Worm (Caenorhabditis elegans): ENCODE results near the gene C05C8.5.

C05C8.5 gene

ce11 chrV:7220973-7221519, 13.6 kb downstream of the C05C8.5 start, which contains the start of the genes C13F10.8, C13F10.6 and kxd-1:
Gene C13F10.8, minus strand, starts transcription at chrV:7221023.
Gene C13F10.6, minus strand, starts transcription at chrV:7221039.
Gene kxd-1, plus strand, starts transcription at chrV:7221469.
- TF ChIP-seq lin-38 (GFP tag; IDR thresholded peaks at IDR 0.05) (0 out of 2 replicates have a peak, but pooled peaks have one; percentile 15), tra-1 (GFP tag; IDR thresholded peaks at IDR 0.05) (no peak), unc-62 (GFP tag; optimal IDR thresholded peaks at IDR 0.05 in 1 of 2) (peak in 1 of 2 experiments; percentile 32), unc-62 (tag; optimal IDR thresholded peaks at IDR 0.05) (no peak), hlh-30 (tag; optimal IDR thresholded peaks at IDR 0.05; ENCODE audit: insufficient read depth) (peak; percentile 36), F10B5.3 (tag; optimal IDR thresholded peaks at IDR 0.05) (no peak), hmg-1.1 (GFP tag; IDR thresholded peaks at IDR 0.05) (peak; percentile 35; the same call in 1 of the 2 replicates), nhr-111 (GFP tag; optimal IDR thresholded peaks at IDR 0.05) (no peak), hlh-11 (tag; optimal IDR thresholded peaks at IDR 0.05) (peak; percentile 4), nhr-6 (tag; optimal IDR thresholded peaks at IDR 0.05) (peak; percentile 37), dpl-1 (GFP tag; optimal IDR thresholded peaks at IDR 0.05) (peak; percentile 5), lsy-2 (tag; optimal IDR thresholded peaks at IDR 0.05) (peak in 1 of 2 experiments; percentile 35), zfp-3 (GFP tag; conservative IDR thresholded peaks at IDR 0.05) (no peak), aha-1 (tag) (no peak), lir-3 (tag; optimal IDR thresholded peaks at IDR 0.05) (no peak), zip-2 (tag; optimal IDR thresholded peaks at IDR 0.05) (no peak)

DNA sequence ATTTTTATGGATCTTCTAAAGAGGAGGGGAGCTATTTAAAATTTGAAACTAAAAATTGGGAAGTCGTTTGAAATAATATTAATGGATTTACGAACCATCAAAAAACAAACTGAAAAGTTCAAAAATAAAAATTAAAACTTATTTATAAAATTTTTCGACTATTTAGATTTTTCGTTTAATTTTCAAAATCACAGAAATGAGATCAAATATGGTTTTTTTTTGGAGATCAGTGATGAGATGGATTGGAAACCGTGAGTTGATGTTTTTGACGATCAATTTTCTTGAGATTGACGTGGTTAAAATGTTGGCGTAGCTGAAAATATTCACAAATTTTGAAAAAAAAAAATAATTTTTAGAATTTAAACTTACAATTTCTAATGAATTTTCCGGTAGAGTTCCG, 15.6 kb downstream of the C05C8.5 start, which contains the start of gene C13F10.5:
C13F10.5 (minus strand) TSS at position 101 of the 400 bp plus-strand sequence.
- TF ChIP-seq zag-1 (tag; optimal IDR thresholded peaks at IDR 0.05) (no peak), aha-1 (tag) (peak; percentile 42)

DNA sequence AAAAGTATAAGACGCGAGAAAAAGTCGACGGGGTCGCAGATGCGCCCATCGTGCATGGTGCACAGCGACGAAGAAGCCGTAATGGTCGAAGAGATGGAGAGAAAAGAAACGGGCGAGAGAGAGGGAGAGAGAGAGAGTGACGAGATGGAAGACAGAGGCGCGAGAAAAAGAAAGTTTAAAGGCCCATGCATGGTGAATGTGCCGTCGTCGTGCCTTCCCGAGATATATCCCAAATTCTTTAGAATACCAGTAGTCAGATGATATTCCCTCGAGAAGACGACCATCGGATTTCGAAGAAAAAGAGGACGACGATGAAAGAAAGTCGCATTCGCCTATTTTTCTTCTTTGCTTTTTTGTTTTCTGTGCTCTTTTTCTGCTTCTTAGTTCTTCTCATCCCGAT, 18.6 kb downstream of the C05C8.5 start:
- TF ChIP-seq pha-4 (GFP tag; IDR thresholded peaks at IDR 0.05) (no peak), pha-4 (tag; optimal IDR thresholded peaks at IDR 0.05) (no peak), unc-62 (GFP tag; optimal IDR thresholded peaks at IDR 0.05 in 1 of 2) (peak in 1 of 2 experiments; percentile 72), unc-62 (tag; optimal IDR thresholded peaks at IDR 0.05) (no peak), madf-9 (GFP tag; conservative IDR thresholded peaks at IDR 0.05) (no peak), egl-43 (GFP tag; IDR thresholded peaks at IDR 0.05) (no peak), ces-1 (GFP tag; optimal IDR thresholded peaks at IDR 0.05) (no peak), zfp-3 (GFP tag; conservative IDR thresholded peaks at IDR 0.05) (no peak), dmd-8 (GFP tag; IDR thresholded peaks at IDR 0.05) (no peak), rbr-2 (tag; optimal IDR thresholded peaks at IDR 0.05) (peak; percentile 27), mep-1 (tag; optimal IDR thresholded peaks at IDR 0.05) (peak; percentile 15), hlh-30 (tag; optimal IDR thresholded peaks at IDR 0.05; ENCODE audit: insufficient read depth) (peak; percentile 59), dmd-9 (GFP tag; IDR thresholded peaks at IDR 0.05) (no peak), lin-39 (tag; optimal IDR thresholded peaks at IDR 0.05) (no peak), lsy-2 (tag; optimal IDR thresholded peaks at IDR 0.05) (peak in 1 of 2 experiments; percentile 3), zfp-2 (tag; optimal IDR thresholded peaks at IDR 0.05) (no peak), T20F7.1 (GFP tag; optimal IDR thresholded peaks at IDR 0.05) (no peak), set-16 (GFP tag; IDR thresholded peaks at IDR 0.05) (peak; percentile 38), F44E2.7 (GFP tag; IDR thresholded peaks at IDR 0.05) (no peak), daf-8 (GFP tag; IDR thresholded peaks at IDR 0.05) (no peak)

- TF ChIP-seq mes-2 (tag; optimal IDR thresholded peaks at IDR 0.05; ENCODE audit: poor library complexity, severe bottlenecking) = no peak
- TF ChIP-seq F44E2.7 (GFP tag; IDR thresholded peaks at IDR 0.05) = no peak
- no peak for TF ChIP-seq nhr-237 (tag; optimal IDR thresholded peaks at IDR 0.05)
- TF ChIP-seq T26A8.4 (GFP tag; IDR thresholded peaks at IDR 0.05) = no peak
- TF ChIP-seq lin-13 (GFP tag; optimal IDR thresholded peaks at IDR 0.05) = no peak
- TF ChIP-seq Y105C5A.15 (GFP tag; IDR thresholded peaks at IDR 0.05) = no peak
- TF ChIP-seq mdl-1 (tag; optimal IDR thresholded peaks at IDR 0.05) = no peak
- TF ChIP-seq madf-9 (GFP tag; conservative IDR thresholded peaks at IDR 0.05) = no peak
- TF ChIP-seq saeg-2 (GFP tag; IDR thresholded peaks at IDR 0.05) = no peak
- TF ChIP-seq lsy-2 (tag; optimal IDR thresholded peaks at IDR 0.05) = no peak
- TF ChIP-seq F49E8.2 (tag; optimal IDR thresholded peaks at IDR 0.05; ENCODE audit: borderline replicate concordance) = no peak
- TF ChIP-seq ztf-11 (tag; optimal IDR thresholded peaks at IDR 0.05) = no peak
- TF ChIP-seq ZK546.5 (tag; optimal IDR thresholded peaks at IDR 0.05) = no peak
- TF ChIP-seq zag-1 (tag; optimal IDR thresholded peaks at IDR 0.05) = no peak
- no peak for TF ChIP-seq dpl-1 (GFP tag; optimal IDR thresholded peaks at IDR 0.05)
Measured at ce11 chrV:7214802-7215201, 19.8 kb downstream of the C05C8.5 start, which contains the start of gene soap-1. Gene soap-1, minus strand, starts transcription at chrV:7214902.
